Worm (Caenorhabditis elegans) whole organism, L4 larva: Measurements from ENCODE around the gene aco-1.
A peak's percentile ranks its signal among the peaks of the same experiment; 100 is the strongest.

Source experiments
- F26F4.8 ChIP-seq: fragments of 200-800 bp; sonication (Bioruptor generic); conservative IDR thresholded peaks from 2 replicates; pipeline ENCODE4 v1.3.6; 2022; ENCODE audit warnings: missing genetic modification characterization, missing compliant biosample characterization
- F37D6.2 ChIP-seq: sonication (generic microtip); optimal IDR thresholded peaks from 2 replicates; lab custom pipeline; 2016; ENCODE audit warnings: mild to moderate bottlenecking, missing genetic modification characterization, missing compliant biosample characterization
- F44E2.7 ChIP-seq: fragments of 200-800 bp; sonication (Bioruptor generic); IDR thresholded peaks from 2 replicates; pipeline ENCODE4 v2.1.2; 2022; ENCODE audit warnings: missing genetic modification characterization, missing compliant biosample characterization
- T20F7.1 ChIP-seq: fragments of 200-800 bp; sonication (Bioruptor generic); optimal IDR thresholded peaks from 2 replicates; lab custom pipeline; 2018; ENCODE audit warnings: mild to moderate bottlenecking, missing genetic modification characterization, missing compliant biosample characterization
- Y5F2A.4 ChIP-seq: fragments of 200-800 bp; sonication (Bioruptor generic); optimal IDR thresholded peaks from 2 replicates; lab custom pipeline; 2018; ENCODE audit warnings: mild to moderate bottlenecking, missing genetic modification characterization, missing compliant biosample characterization
- Y75B8A.6 ChIP-seq: fragments of 200-800 bp; sonication (Bioruptor generic); IDR thresholded peaks from 2 replicates; pipeline ENCODE4 v1.3.6; 2022; ENCODE audit warnings: missing genetic modification reagents, missing genetic modification characterization, missing compliant biosample characterization
- ZK337.2 ChIP-seq: fragments of 200-800 bp; sonication (Bioruptor generic); IDR thresholded peaks from 2 replicates; pipeline ENCODE4 v1.3.6; 2022; ENCODE audit warnings: missing genetic modification reagents, missing genetic modification characterization, missing compliant biosample characterization
- aha-1 ChIP-seq: fragments of 150-350 bp; peaks from one replicate; lab custom pipeline; 2014; ENCODE audit warnings: missing biosample characterization, missing genetic modification characterization
- arid-1 ChIP-seq: fragments of 200-800 bp; sonication (Bioruptor generic); conservative IDR thresholded peaks from 2 replicates; pipeline ENCODE4 v1.3.6; 2022; ENCODE audit warnings: missing genetic modification reagents, missing genetic modification characterization, missing compliant biosample characterization
- attf-4 ChIP-seq: sonication (generic microtip); optimal IDR thresholded peaks from 3 replicates; lab custom pipeline; 2017; ENCODE audit warnings: missing biosample characterization, missing genetic modification characterization
- ceh-20 ChIP-seq: fragments of 200-800 bp; sonication (Bioruptor generic); IDR thresholded peaks from 2 replicates; pipeline ENCODE4 v1.3.6; 2022; ENCODE audit warnings: missing genetic modification reagents, missing genetic modification characterization, missing compliant biosample characterization
- ceh-62 ChIP-seq: sonication (generic microtip); optimal IDR thresholded peaks from 2 replicates; lab custom pipeline; 2017; ENCODE audit warnings: missing biosample characterization, missing genetic modification characterization
- ceh-82 ChIP-seq: sonication (generic microtip); optimal IDR thresholded peaks from 2 replicates; lab custom pipeline; 2017; ENCODE audit warnings: missing biosample characterization, missing genetic modification characterization
- daf-16 ChIP-seq, 3 experiments: sonication (generic microtip); optimal IDR thresholded peaks; 2 replicates each; lab custom pipeline; 2016 to 2017; ENCODE audit warnings: missing genetic modification characterization in 3 of 3, missing genetic modification reagents in 3 of 3, mild to moderate bottlenecking in 2 of 3, missing compliant biosample characterization in 2 of 3, missing biosample characterization in 1 of 3, moderate library complexity in 1 of 3
- daf-8 ChIP-seq: fragments of 200-800 bp; sonication (Bioruptor generic); IDR thresholded peaks from 2 replicates; pipeline ENCODE4 v1.3.6; 2022; ENCODE audit warnings: missing genetic modification characterization, missing compliant biosample characterization
- dmd-6 ChIP-seq: fragments of 200-800 bp; sonication (Bioruptor generic); IDR thresholded peaks from 2 replicates; pipeline ENCODE4 v1.3.6; 2022; ENCODE audit warnings: missing genetic modification reagents, missing genetic modification characterization, missing compliant biosample characterization
- dmd-8 ChIP-seq: fragments of 200-800 bp; sonication (Bioruptor generic); IDR thresholded peaks from 2 replicates; pipeline ENCODE4 v1.3.6; 2022; ENCODE audit warnings: missing genetic modification characterization, missing compliant biosample characterization
- dpl-1 ChIP-seq: fragments of 150-350 bp; optimal IDR thresholded peaks from 2 replicates; lab custom pipeline; 2014; ENCODE audit warnings: missing biosample characterization, missing genetic modification reagents, missing genetic modification characterization
- duxl-1 ChIP-seq: sonication (generic microtip); optimal IDR thresholded peaks from 2 replicates; lab custom pipeline; 2016; ENCODE audit warnings: mild to moderate bottlenecking, missing genetic modification characterization, moderate library complexity, missing compliant biosample characterization; ENCODE audit not compliant: poor library complexity
- egl-27 ChIP-seq: sonication (generic microtip); optimal IDR thresholded peaks from 3 replicates; lab custom pipeline; 2017; ENCODE audit warnings: missing biosample characterization, missing genetic modification reagents, missing genetic modification characterization
- fos-1 ChIP-seq: fragments of 150-350 bp; optimal IDR thresholded peaks from 2 replicates; lab custom pipeline; 2014; ENCODE audit warnings: missing biosample characterization, missing genetic modification characterization
- hif-1 ChIP-seq, 2 experiments: sonication (generic microtip); optimal IDR thresholded peaks; 2 replicates each; lab custom pipeline; 2016 to 2017; ENCODE audit warnings: missing compliant biosample characterization in 2 of 2, missing genetic modification characterization in 2 of 2, missing genetic modification reagents in 2 of 2, missing genotype in 2 of 2, mild to moderate bottlenecking in 1 of 2
- hlh-11 ChIP-seq: fragments of 200-800 bp; sonication (Bioruptor generic); optimal IDR thresholded peaks from 2 replicates; lab custom pipeline; 2018; ENCODE audit warnings: mild to moderate bottlenecking, missing genetic modification characterization, missing compliant biosample characterization
- hmg-1.1 ChIP-seq: fragments of 200-800 bp; sonication (Bioruptor generic); IDR thresholded peaks from 2 replicates; pipeline ENCODE4 v1.3.6; 2022; ENCODE audit warnings: missing genetic modification reagents, missing genetic modification characterization, missing compliant biosample characterization
- jun-1 ChIP-seq: fragments of 150-350 bp; optimal IDR thresholded peaks from 2 replicates; lab custom pipeline; 2014; ENCODE audit warnings: missing biosample characterization, missing genetic modification reagents, missing genetic modification characterization
- lin-1 ChIP-seq: fragments of 200-800 bp; sonication (Bioruptor generic); IDR thresholded peaks from 2 replicates; pipeline ENCODE4 v1.3.6; 2022; ENCODE audit warnings: missing genetic modification reagents, missing genetic modification characterization, missing compliant biosample characterization
- lin-13 ChIP-seq: fragments of 150-350 bp; optimal IDR thresholded peaks from 2 replicates; lab custom pipeline; 2014; ENCODE audit warnings: missing biosample characterization, missing genetic modification reagents, missing genetic modification characterization
- lin-29 ChIP-seq: fragments of 200-800 bp; sonication (Bioruptor generic); IDR thresholded peaks from 2 replicates; pipeline ENCODE4 v1.3.6; 2022; ENCODE audit warnings: missing genetic modification reagents, missing genetic modification characterization, missing compliant biosample characterization
- lir-3 ChIP-seq: sonication (generic microtip); optimal IDR thresholded peaks from 2 replicates; lab custom pipeline; 2016; ENCODE audit warnings: mild to moderate bottlenecking, missing genetic modification characterization, missing compliant biosample characterization
- madf-5 ChIP-seq, 2 experiments: fragments of 200-800 bp; sonication (Bioruptor generic); IDR thresholded peaks; 2 replicates each; pipeline ENCODE4 v1.3.6; 2022; ENCODE audit warnings: missing compliant biosample characterization in 2 of 2, missing genetic modification characterization in 2 of 2
- mdl-1 ChIP-seq, 2 experiments: fragments of 150-350 bp in 1 of 2; sonication (generic microtip) in 1 of 2; optimal IDR thresholded peaks; 2 replicates each; lab custom pipeline; 2014 to 2017; ENCODE audit warnings: missing biosample characterization in 2 of 2, missing genetic modification characterization in 2 of 2
- mxl-3 ChIP-seq: fragments of 200-800 bp; sonication (Bioruptor generic); optimal IDR thresholded peaks from 2 replicates; lab custom pipeline; 2018; ENCODE audit warnings: mild to moderate bottlenecking, missing genetic modification characterization, missing compliant biosample characterization
- nhr-111 ChIP-seq: fragments of 200-800 bp; sonication (Bioruptor generic); optimal IDR thresholded peaks from 2 replicates; lab custom pipeline; 2018; ENCODE audit warnings: mild to moderate bottlenecking, missing genetic modification characterization, missing compliant biosample characterization
- nhr-237 ChIP-seq: sonication (generic microtip); optimal IDR thresholded peaks from 2 replicates; lab custom pipeline; 2017; ENCODE audit warnings: missing biosample characterization, missing genetic modification characterization
- nhr-28 ChIP-seq: fragments of 150-350 bp; optimal IDR thresholded peaks from 2 replicates; lab custom pipeline; 2014; ENCODE audit warnings: missing biosample characterization, missing genetic modification characterization
- nhr-42 ChIP-seq: fragments of 200-800 bp; sonication (Bioruptor generic); IDR thresholded peaks from 2 replicates; pipeline ENCODE4 v1.3.6; 2022; ENCODE audit warnings: missing genetic modification characterization, missing compliant biosample characterization
- nhr-77 ChIP-seq: fragments of 150-350 bp; optimal IDR thresholded peaks from 2 replicates; lab custom pipeline; 2014; ENCODE audit warnings: missing biosample characterization, missing genetic modification characterization
- pha-4 ChIP-seq, 2 experiments: fragments of 150-350 bp in 1 of 2; fragments of 200-800 bp in 1 of 2; sonication (Bioruptor generic) in 1 of 2; IDR thresholded peaks in 1 of 2; optimal IDR thresholded peaks in 1 of 2; 2 replicates each; pipeline versions ENCODE4 v1.3.6 to Lab custom; 2014 to 2022; ENCODE audit warnings: missing genetic modification characterization in 2 of 2, missing genetic modification reagents in 2 of 2, missing biosample characterization in 1 of 2, missing compliant biosample characterization in 1 of 2
- php-3 ChIP-seq: fragments of 200-800 bp; sonication (Bioruptor generic); IDR thresholded peaks from 2 replicates; pipeline ENCODE4 v1.3.6; 2022; ENCODE audit warnings: missing genetic modification reagents, missing genetic modification characterization, missing compliant biosample characterization
- pqm-1 ChIP-seq: sonication (generic microtip); optimal IDR thresholded peaks from 2 replicates; lab custom pipeline; 2017; ENCODE audit warnings: missing biosample characterization, missing genetic modification characterization
- sdz-12 ChIP-seq: fragments of 200-800 bp; sonication (Bioruptor generic); optimal IDR thresholded peaks from 2 replicates; lab custom pipeline; 2018; ENCODE audit warnings: mild to moderate bottlenecking, missing genetic modification characterization, missing compliant biosample characterization
- set-16 ChIP-seq: fragments of 200-800 bp; sonication (Bioruptor generic); IDR thresholded peaks from 2 replicates; pipeline ENCODE4 v1.3.6; 2022; ENCODE audit warnings: missing genetic modification reagents, missing genetic modification characterization, missing compliant biosample characterization
- skn-1 ChIP-seq: fragments of 150-350 bp; optimal IDR thresholded peaks from 2 replicates; lab custom pipeline; 2014; ENCODE audit warnings: missing biosample characterization, missing genetic modification characterization
- snpc-1.2 ChIP-seq: fragments of 200-800 bp; sonication (Bioruptor generic); IDR thresholded peaks from 2 replicates; pipeline ENCODE4 v1.3.6; 2022; ENCODE audit warnings: missing genetic modification reagents, missing genetic modification characterization, missing compliant biosample characterization
- spr-1 ChIP-seq: sonication (generic microtip); optimal IDR thresholded peaks from 2 replicates; lab custom pipeline; 2016; ENCODE audit warnings: mild to moderate bottlenecking, missing genetic modification characterization, missing compliant biosample characterization
- tag-97 ChIP-seq: fragments of 200-800 bp; sonication (Bioruptor generic); IDR thresholded peaks from 2 replicates; pipeline ENCODE4 v1.3.6; 2022; ENCODE audit warnings: missing genetic modification characterization, missing compliant biosample characterization
- tra-1 ChIP-seq: fragments of 200-800 bp; sonication (Bioruptor generic); IDR thresholded peaks from 2 replicates; pipeline ENCODE4 v1.3.6; 2022; ENCODE audit warnings: missing genetic modification reagents, missing genetic modification characterization, missing compliant biosample characterization
- unc-130 ChIP-seq: sonication (generic microtip); optimal IDR thresholded peaks from 2 replicates; lab custom pipeline; 2016; ENCODE audit warnings: missing genetic modification reagents, missing genetic modification characterization, missing compliant biosample characterization
- unc-39 ChIP-seq: sonication (generic microtip); optimal IDR thresholded peaks from 2 replicates; lab custom pipeline; 2017; ENCODE audit warnings: missing biosample characterization, missing genetic modification characterization
- zfp-2 ChIP-seq: sonication (generic microtip); optimal IDR thresholded peaks from 2 replicates; lab custom pipeline; 2016; ENCODE audit warnings: mild to moderate bottlenecking, missing genetic modification characterization, missing compliant biosample characterization
- zip-2 ChIP-seq: fragments of 150-350 bp; optimal IDR thresholded peaks from 2 replicates; lab custom pipeline; 2014; ENCODE audit warnings: missing biosample characterization, missing genetic modification characterization
- ztf-7 ChIP-seq: fragments of 150-350 bp; optimal IDR thresholded peaks from 2 replicates; lab custom pipeline; 2014; ENCODE audit warnings: missing biosample characterization, missing genetic modification characterization

The aco-1 gene

ce11 chrX:11324240-11324639 is 15.4 kb upstream of the aco-1 start, which contains the start of gene asm-2:
TSS of gene asm-2 (minus strand) at chrX:11324251.
- TF ChIP-seq T20F7.1 (GFP tag; lab: Kevin White, UChicago) (no peak), zfp-2 (tag; lab: Kevin White, UChicago) (no peak), skn-1 (tag; lab: Kevin White, UChicago) (no peak), daf-16 (GFP tag; optimal IDR thresholded peaks at IDR 0.05; lab: Kevin White, UChicago) (no peak), daf-16 (tag; optimal IDR thresholded peaks at IDR 0.05; lab: Kevin White, UChicago) (peak; percentile 88), unc-39 (tag; lab: Kevin White, UChicago) (no peak), hmg-1.1 (GFP tag; lab: Robert Waterston, UW) (no peak), dmd-8 (GFP tag; lab: Robert Waterston, UW) (no peak), attf-4 (tag; lab: Kevin White, UChicago) (no peak), F26F4.8 (GFP tag; lab: Robert Waterston, UW) (no peak), hif-1 (tag; optimal IDR thresholded peaks at IDR 0.05; lab: Kevin White, UChicago) (no peak), F37D6.2 (tag; lab: Kevin White, UChicago) (no peak), snpc-1.2 (no peak), lin-13 (GFP tag; lab: Kevin White, UChicago) (no peak), jun-1 (tag; lab: Kevin White, UChicago) (no peak), Y5F2A.4 (GFP tag; lab: Kevin White, UChicago) (no peak), fos-1 (tag; lab: Kevin White, UChicago) (no peak), unc-130 (GFP tag; lab: Kevin White, UChicago) (no peak), F44E2.7 (no peak), arid-1 (GFP tag; lab: Robert Waterston, UW) (no peak), duxl-1 (tag; lab: Kevin White, UChicago) (no peak), lin-29 (GFP tag; lab: Robert Waterston, UW) (no peak), ceh-62 (tag; lab: Kevin White, UChicago) (no peak), mxl-3 (peak; percentile 68), ztf-7 (tag; lab: Kevin White, UChicago) (no peak), nhr-77 (peak; percentile 57), egl-27 (tag; lab: Kevin White, UChicago) (no peak), nhr-111 (no peak), php-3 (GFP tag; lab: Robert Waterston, UW) (no peak), set-16 (GFP tag; lab: Robert Waterston, UW) (no peak), ZK337.2 (GFP tag; lab: Robert Waterston, UW) (no peak), nhr-28 (tag; lab: Kevin White, UChicago) (peak; percentile 87), daf-8 (GFP tag; lab: Robert Waterston, UW) (no peak), madf-5 (GFP tag; IDR thresholded peaks at IDR 0.05; lab: Robert Waterston, UW) (no peak), dpl-1 (GFP tag; lab: Kevin White, UChicago) (no peak), tag-97 (no peak), mdl-1 (tag; optimal IDR thresholded peaks at IDR 0.05; lab: Kevin White, UChicago) (peak in 1 of 2 experiments; percentile 29), lin-1 (GFP tag; lab: Robert Waterston, UW) (no peak), lir-3 (tag; lab: Kevin White, UChicago) (no peak), pha-4 (GFP tag; IDR thresholded peaks at IDR 0.05; lab: Robert Waterston, UW) (no peak), pha-4 (tag; optimal IDR thresholded peaks at IDR 0.05; lab: Kevin White, UChicago) (no peak), pqm-1 (tag; lab: Kevin White, UChicago) (peak; percentile 98), ceh-82 (tag; lab: Kevin White, UChicago) (no peak), aha-1 (tag; lab: Kevin White, UChicago) (no peak), dmd-6 (GFP tag; lab: Robert Waterston, UW) (peak; percentile 63), nhr-237 (no peak), zip-2 (tag; lab: Kevin White, UChicago) (no peak), hlh-11 (tag; lab: Kevin White, UChicago) (no peak), spr-1 (tag; lab: Kevin White, UChicago) (no peak), Y75B8A.6 (no peak), ceh-20 (GFP tag; lab: Robert Waterston, UW) (no peak), sdz-12 (GFP tag; lab: Kevin White, UChicago) (no peak), tra-1 (GFP tag; lab: Robert Waterston, UW) (peak; percentile 36; the same call in 1 of the 2 replicates), nhr-42 (GFP tag; lab: Robert Waterston, UW) (no peak)
